Worm (Caenorhabditis elegans) whole organism, L1 larva: ENCODE measurements around the gene dmsr-5.

Experiments used
- C04F5.9 ChIP-seq: sonication (generic microtip); optimal IDR thresholded peaks from 2 replicates; lab custom pipeline; 2016; ENCODE audit warnings: missing genetic modification characterization, missing compliant biosample characterization
- C16A3.4 ChIP-seq: fragments of 150-350 bp; optimal IDR thresholded peaks from 2 replicates; lab custom pipeline; 2014; ENCODE audit warnings: missing biosample characterization, missing genetic modification characterization
- C34B4.2 ChIP-seq: sonication (generic microtip); optimal IDR thresholded peaks from 2 replicates; lab custom pipeline; 2017; ENCODE audit warnings: mild to moderate bottlenecking, missing genetic modification characterization, missing compliant biosample characterization
- Y116A8C.19 ChIP-seq: sonication (generic microtip); optimal IDR thresholded peaks from 2 replicates; lab custom pipeline; 2016; ENCODE audit warnings: missing compliant biosample characterization, missing genetic modification characterization, borderline replicate concordance
- aha-1 ChIP-seq: fragments of 150-350 bp; optimal IDR thresholded peaks from 2 replicates; lab custom pipeline; 2014; ENCODE audit warnings: missing biosample characterization, missing genetic modification characterization
- ceh-63 ChIP-seq: fragments of 200-800 bp; sonication (Bioruptor generic); optimal IDR thresholded peaks from 2 replicates; lab custom pipeline; 2018; ENCODE audit warnings: mild to moderate bottlenecking, missing genetic modification characterization, missing compliant biosample characterization
- ceh-82 ChIP-seq, 3 experiments: fragments of 150-350 bp in 1 of 3; sonication (generic microtip) in 2 of 3; optimal IDR thresholded peaks; 2 replicates each; lab custom pipeline; 2014 to 2017; ENCODE audit warnings: missing biosample characterization in 3 of 3, missing genetic modification characterization in 3 of 3
- dpl-1 ChIP-seq, 3 experiments: fragments of 150-350 bp in 2 of 3; sonication (generic microtip) in 1 of 3; optimal IDR thresholded peaks; 2 replicates each; lab custom pipeline; 2014 to 2017; ENCODE audit warnings: missing biosample characterization in 3 of 3, missing genetic modification characterization in 3 of 3, missing genetic modification reagents in 3 of 3
- dsc-1 ChIP-seq: sonication (generic microtip); optimal IDR thresholded peaks from 2 replicates; lab custom pipeline; 2016; ENCODE audit warnings: mild to moderate bottlenecking, missing genetic modification characterization, missing compliant biosample characterization
- egl-27 ChIP-seq, 2 experiments: fragments of 150-350 bp in 1 of 2; sonication (generic microtip); optimal IDR thresholded peaks; 3 replicates each; lab custom pipeline; 2017 to 2018; ENCODE audit warnings: missing biosample characterization in 2 of 2, missing genetic modification characterization in 2 of 2, missing genetic modification reagents in 2 of 2
- fkh-10 ChIP-seq: sonication (generic microtip); optimal IDR thresholded peaks from 2 replicates; lab custom pipeline; 2017; ENCODE audit warnings: missing biosample characterization, missing genetic modification reagents, missing genetic modification characterization
- fkh-4 ChIP-seq: sonication (generic microtip); optimal IDR thresholded peaks from 2 replicates; lab custom pipeline; 2016; ENCODE audit warnings: missing compliant biosample characterization, missing genetic modification characterization, borderline replicate concordance
- fkh-8 ChIP-seq: sonication (generic microtip); optimal IDR thresholded peaks from 2 replicates; lab custom pipeline; 2016; ENCODE audit warnings: mild to moderate bottlenecking, missing genetic modification characterization, missing compliant biosample characterization
- grh-1 ChIP-seq: fragments of 200-800 bp; sonication (Bioruptor generic); IDR thresholded peaks from 2 replicates; pipeline ENCODE4 v1.3.6; 2022; ENCODE audit warnings: missing genetic modification reagents, missing genetic modification characterization, missing compliant biosample characterization
- hlh-17 ChIP-seq: fragments of 200-800 bp; sonication (Bioruptor generic); optimal IDR thresholded peaks from 2 replicates; lab custom pipeline; 2018; ENCODE audit warnings: missing genetic modification characterization, mild to moderate bottlenecking, missing compliant biosample characterization, moderate library complexity, borderline replicate concordance
- hpl-2 ChIP-seq: fragments of 150-350 bp; optimal IDR thresholded peaks from 2 replicates; lab custom pipeline; 2014; ENCODE audit warnings: missing biosample characterization, missing genetic modification reagents, missing genetic modification characterization
- irx-1 ChIP-seq: sonication (generic microtip); optimal IDR thresholded peaks from 2 replicates; lab custom pipeline; 2016; ENCODE audit warnings: missing genetic modification characterization, missing compliant biosample characterization
- jun-1 ChIP-seq: fragments of 150-350 bp; optimal IDR thresholded peaks from 2 replicates; lab custom pipeline; 2014; ENCODE audit warnings: missing biosample characterization, missing genetic modification reagents, missing genetic modification characterization
- lin-13 ChIP-seq: fragments of 150-350 bp; optimal IDR thresholded peaks from 2 replicates; lab custom pipeline; 2014; ENCODE audit warnings: missing biosample characterization, missing genetic modification reagents, missing genetic modification characterization
- lin-14 ChIP-seq: fragments of 200-800 bp; sonication (Bioruptor generic); optimal IDR thresholded peaks from 2 replicates; lab custom pipeline; 2018; ENCODE audit warnings: mild to moderate bottlenecking, missing genetic modification characterization, moderate library complexity, missing compliant biosample characterization
- lin-15B ChIP-seq: fragments of 150-350 bp; sonication (generic microtip); optimal IDR thresholded peaks from 3 replicates; lab custom pipeline; 2014; ENCODE audit warnings: missing biosample characterization, missing genetic modification characterization
- lin-35 ChIP-seq, 2 experiments: fragments of 150-350 bp; optimal IDR thresholded peaks; 2 replicates each; lab custom pipeline; 2014; ENCODE audit warnings: missing biosample characterization in 2 of 2, missing genetic modification characterization in 2 of 2, missing genetic modification reagents in 2 of 2
- lin-39 ChIP-seq: fragments of 150-350 bp; optimal IDR thresholded peaks from 2 replicates; lab custom pipeline; 2014; ENCODE audit warnings: missing biosample characterization, missing genetic modification reagents, missing genetic modification characterization
- mdl-1 ChIP-seq, 2 experiments: fragments of 150-350 bp; optimal IDR thresholded peaks; 2 replicates each; lab custom pipeline; 2014 to 2017; ENCODE audit warnings: missing biosample characterization in 2 of 2, missing genetic modification characterization in 2 of 2, inconsistent platforms in 1 of 2
- mef-2 ChIP-seq: fragments of 150-350 bp; optimal IDR thresholded peaks from 2 replicates; lab custom pipeline; 2014; ENCODE audit warnings: missing biosample characterization, missing genetic modification characterization
- nhr-12 ChIP-seq: sonication (generic microtip); optimal IDR thresholded peaks from 2 replicates; lab custom pipeline; 2017; ENCODE audit warnings: missing biosample characterization, missing genetic modification characterization
- nhr-19 ChIP-seq: fragments of 200-800 bp; sonication (Bioruptor generic); conservative IDR thresholded peaks from 2 replicates; pipeline ENCODE4 v1.3.6; 2022; ENCODE audit warnings: missing genetic modification characterization, missing compliant biosample characterization
- nhr-20 ChIP-seq: sonication (generic microtip); optimal IDR thresholded peaks from 2 replicates; lab custom pipeline; 2016; ENCODE audit warnings: mild to moderate bottlenecking, missing genetic modification characterization, missing compliant biosample characterization
- nhr-28 ChIP-seq: fragments of 150-350 bp; optimal IDR thresholded peaks from 2 replicates; lab custom pipeline; 2014; ENCODE audit warnings: missing biosample characterization, missing genetic modification characterization
- nhr-76 ChIP-seq: sonication (generic microtip); optimal IDR thresholded peaks from 2 replicates; lab custom pipeline; 2017; ENCODE audit warnings: missing biosample characterization, missing genetic modification characterization
- nhr-77 ChIP-seq: fragments of 150-350 bp; optimal IDR thresholded peaks from 2 replicates; lab custom pipeline; 2014; ENCODE audit warnings: missing biosample characterization, missing genetic modification characterization
- nhr-84 ChIP-seq: sonication (generic microtip); optimal IDR thresholded peaks from 2 replicates; lab custom pipeline; 2017; ENCODE audit warnings: missing biosample characterization, missing genetic modification characterization
- nhr-85 ChIP-seq: sonication (generic microtip); peaks from one replicate; lab custom pipeline; 2016; ENCODE audit warnings: missing genetic modification characterization, inconsistent platforms, missing compliant biosample characterization
- nhr-90 ChIP-seq: sonication (generic microtip); optimal IDR thresholded peaks from 2 replicates; lab custom pipeline; 2016; ENCODE audit warnings: mild to moderate bottlenecking, missing genetic modification characterization, missing compliant biosample characterization; ENCODE audit not compliant: poor library complexity
- pag-3 ChIP-seq: sonication (generic microtip); optimal IDR thresholded peaks from 2 replicates; lab custom pipeline; 2017; ENCODE audit warnings: missing genetic modification characterization, mild to moderate bottlenecking, missing compliant biosample characterization, antibody characterized with exemption, borderline replicate concordance; ENCODE audit not compliant: insufficient read depth
- pax-3 ChIP-seq: fragments of 200-800 bp; sonication (Bioruptor generic); optimal IDR thresholded peaks from 2 replicates; lab custom pipeline; 2018; ENCODE audit warnings: mild to moderate bottlenecking, missing genetic modification characterization, moderate library complexity, missing compliant biosample characterization
- rnt-1 ChIP-seq: sonication (generic microtip); optimal IDR thresholded peaks from 2 replicates; lab custom pipeline; 2016; ENCODE audit warnings: mild to moderate bottlenecking, missing genetic modification characterization, moderate library complexity, missing compliant biosample characterization
- sox-4 ChIP-seq: sonication (generic microtip); optimal IDR thresholded peaks from 2 replicates; lab custom pipeline; 2016; ENCODE audit warnings: missing genetic modification characterization, missing compliant biosample characterization
- sptf-1 ChIP-seq: fragments of 150-350 bp; optimal IDR thresholded peaks from 2 replicates; lab custom pipeline; 2014; ENCODE audit warnings: missing biosample characterization, missing genetic modification characterization
- sup-37 ChIP-seq: fragments of 200-800 bp; sonication (Bioruptor generic); optimal IDR thresholded peaks from 2 replicates; lab custom pipeline; 2018; ENCODE audit warnings: mild to moderate bottlenecking, missing genetic modification characterization, missing compliant biosample characterization
- swsn-7 ChIP-seq: sonication (generic microtip); optimal IDR thresholded peaks from 2 replicates; lab custom pipeline; 2016; ENCODE audit warnings: missing genetic modification characterization, missing compliant biosample characterization
- xbp-1 ChIP-seq: sonication (generic microtip); optimal IDR thresholded peaks from 2 replicates; lab custom pipeline; 2016; ENCODE audit warnings: missing genetic modification characterization, missing compliant biosample characterization
- zag-1 ChIP-seq: fragments of 150-350 bp; optimal IDR thresholded peaks from 2 replicates; lab custom pipeline; 2014; ENCODE audit warnings: missing biosample characterization, missing genetic modification characterization
- ztf-11 ChIP-seq, 2 experiments: sonication (generic microtip); optimal IDR thresholded peaks; 2 replicates each; lab custom pipeline; 2016 to 2017; ENCODE audit warnings: missing genetic modification characterization in 2 of 2, missing biosample characterization in 1 of 2, missing compliant biosample characterization in 1 of 2
- ztf-4 ChIP-seq: fragments of 150-350 bp; optimal IDR thresholded peaks from 2 replicates; lab custom pipeline; 2014; ENCODE audit warnings: missing biosample characterization, missing genetic modification characterization

The dmsr-5 gene

DNA sequence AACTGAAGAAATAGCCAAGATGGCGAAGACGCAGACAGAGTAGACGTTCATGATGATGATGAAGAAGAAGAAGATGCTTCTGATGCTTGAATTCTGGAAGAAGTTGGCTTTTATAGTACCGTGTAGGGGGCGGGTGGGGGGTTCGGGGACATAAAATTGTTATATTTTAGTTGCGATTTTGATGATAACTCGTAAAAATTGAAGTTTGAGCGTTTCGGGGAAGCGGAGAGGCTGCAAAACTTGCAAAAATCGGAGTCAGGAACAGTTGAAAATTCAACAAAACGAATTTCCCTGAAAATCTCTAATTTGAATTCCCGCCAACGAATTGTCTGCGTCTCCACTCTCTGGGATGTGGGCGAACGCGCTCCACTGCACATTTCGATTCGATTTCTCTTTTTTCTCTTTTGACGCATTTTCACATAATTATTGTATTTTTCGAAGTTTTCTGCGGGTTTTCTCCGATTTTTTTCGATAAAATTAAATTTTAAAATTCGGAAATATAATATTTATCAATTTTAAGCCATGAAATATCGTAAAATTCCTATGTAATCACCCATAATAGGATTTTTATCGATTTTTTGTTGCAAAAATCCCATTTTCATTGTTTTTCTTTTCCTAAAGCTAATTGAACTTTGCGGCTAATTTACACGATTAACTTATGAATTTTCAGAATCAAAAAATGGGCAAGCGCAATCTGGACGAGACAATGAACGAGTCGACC is 12.7 kb upstream of the dmsr-5 start, which contains the start of the genes fipr-17 and Y48A6B.3 (continued):
- TF ChIP-seq lin-35 (GFP tag; optimal IDR thresholded peaks at IDR 0.05; lab: Kevin White, UChicago) (peak; percentile 100), nhr-90 (tag; lab: Kevin White, UChicago) (peak; percentile 78), nhr-76 (no peak), xbp-1 (tag; lab: Kevin White, UChicago) (peak; percentile 81), jun-1 (tag; lab: Kevin White, UChicago) (peak; percentile 77), sup-37 (GFP tag; lab: Kevin White, UChicago) (no peak), ztf-4 (tag; lab: Kevin White, UChicago) (peak; percentile 2), pag-3 (no peak), swsn-7 (peak; percentile 79), fkh-10 (GFP tag; lab: Kevin White, UChicago) (no peak), fkh-8 (peak; percentile 83), dsc-1 (tag; lab: Kevin White, UChicago) (peak; percentile 70), sptf-1 (tag; lab: Kevin White, UChicago) (no peak), ceh-63 (no peak), Y116A8C.19 (tag; lab: Kevin White, UChicago) (no peak), nhr-85 (tag; lab: Kevin White, UChicago) (peak; percentile 87), fkh-4 (tag; lab: Kevin White, UChicago) (peak; percentile 27), aha-1 (peak; percentile 58), mdl-1 (tag; optimal IDR thresholded peaks at IDR 0.05; lab: Kevin White, UChicago) (peak in 1 of 2 experiments; percentile 52), grh-1 (peak; percentile 68), mef-2 (peak; percentile 50), egl-27 (tag; optimal IDR thresholded peaks at IDR 0.05; lab: Kevin White, UChicago) (peak in 1 of 2 experiments; percentile 23), nhr-19 (peak; percentile 83), rnt-1 (peak; percentile 94), lin-15B (tag; lab: Kevin White, UChicago) (peak; percentile 95), nhr-28 (tag; lab: Kevin White, UChicago) (no peak), nhr-20 (tag; lab: Kevin White, UChicago) (peak; percentile 83), hlh-17 (GFP tag; lab: Kevin White, UChicago) (no peak), sox-4 (tag; lab: Kevin White, UChicago) (no peak), dpl-1 (GFP tag; optimal IDR thresholded peaks at IDR 0.05; lab: Kevin White, UChicago) (peak; percentile 99), C04F5.9 (peak; percentile 64), nhr-12 (tag; lab: Kevin White, UChicago) (no peak)
- TF ChIP-seq, all 84 proteins: peak for 57

DNA sequence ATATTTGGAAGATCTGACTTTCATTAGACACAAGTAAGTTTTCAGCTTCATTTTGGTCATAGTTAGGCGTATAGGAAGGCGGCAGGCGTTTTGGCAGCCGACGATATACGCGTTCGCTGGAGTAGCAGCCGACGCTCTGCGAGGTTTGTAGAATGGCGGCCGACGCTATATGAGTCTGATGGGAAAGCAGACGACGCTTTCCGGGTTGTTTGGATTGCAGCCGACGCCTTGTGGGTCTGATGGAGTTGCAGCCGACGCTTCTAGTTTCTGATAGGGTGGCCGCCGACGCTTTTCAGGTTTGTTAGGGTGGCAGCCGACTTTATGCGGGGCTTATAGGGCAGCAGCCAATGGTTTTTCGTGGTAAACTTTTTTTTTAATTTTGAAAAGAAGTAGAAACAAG is 7.8 kb upstream of the dmsr-5 start:
- TF ChIP-seq C16A3.4 (tag; lab: Kevin White, UChicago) = no peak
- TF ChIP-seq lin-14 = no peak
- TF ChIP-seq nhr-85 (tag; lab: Kevin White, UChicago) = peak; percentile 1
- no peak for TF ChIP-seq mdl-1 (tag; optimal IDR thresholded peaks at IDR 0.05; lab: Kevin White, UChicago)

DNA sequence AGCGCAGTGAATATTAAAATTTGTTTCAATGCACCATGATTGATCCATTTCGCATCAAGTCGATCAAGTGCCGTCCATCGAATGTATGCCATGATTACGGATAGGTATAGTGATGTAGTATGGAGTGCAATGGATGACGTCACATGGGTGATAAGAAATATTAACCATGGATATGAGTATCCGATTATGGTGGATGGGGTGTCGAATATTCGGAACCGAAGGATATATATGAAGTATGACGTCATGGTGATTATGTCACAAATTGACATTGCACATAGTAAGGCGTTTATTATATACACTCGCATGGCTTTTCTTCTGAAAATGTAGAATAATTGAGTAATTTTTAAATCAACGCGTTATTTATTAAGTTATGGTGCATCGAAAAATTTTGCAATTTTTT is 971 bp downstream of the dmsr-5 start:
- no peak for TF ChIP-seq pag-3
- TF ChIP-seq rnt-1 = no peak
- no peak for TF ChIP-seq zag-1
- no peak for TF ChIP-seq nhr-84 (tag; lab: Kevin White, UChicago)

DNA sequence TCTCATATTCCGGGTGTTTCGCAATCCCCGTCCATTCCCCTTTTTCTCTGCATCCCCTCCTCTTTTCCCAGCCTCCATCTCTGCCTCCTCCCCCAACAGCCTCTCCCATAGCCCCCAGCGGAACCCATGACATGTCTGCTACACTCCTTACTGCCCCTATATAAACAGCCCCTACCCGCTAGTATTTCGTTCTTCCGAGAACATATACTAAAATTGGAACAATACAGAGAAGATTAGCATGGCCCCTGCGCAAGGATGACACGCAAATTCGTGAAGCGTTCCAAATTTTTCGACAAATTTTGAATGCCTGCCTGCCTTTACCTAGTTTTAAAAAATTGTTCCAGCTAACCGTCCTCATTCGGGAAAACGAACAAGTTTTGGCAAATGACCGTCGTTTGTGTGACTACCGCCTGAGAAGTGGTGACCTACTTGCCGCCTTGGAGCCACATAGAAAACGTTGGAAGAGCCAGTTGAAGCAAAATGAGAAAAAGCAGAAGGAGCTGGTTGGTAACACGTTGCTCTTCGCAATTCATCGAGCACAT is 5.5 kb downstream of the dmsr-5 start:
- TF ChIP-seq ceh-82 (tag; optimal IDR thresholded peaks at IDR 0.05; lab: Kevin White, UChicago) = peak; percentile 96 to 98 (median 96)
- TF ChIP-seq sox-4 (tag; lab: Kevin White, UChicago) = peak; percentile 96
- TF ChIP-seq nhr-84 (tag; lab: Kevin White, UChicago) = peak; percentile 76
- TF ChIP-seq C04F5.9 = peak; percentile 88
- TF ChIP-seq nhr-85 (tag; lab: Kevin White, UChicago) = peak; percentile 97
- TF ChIP-seq lin-39 (tag; lab: Kevin White, UChicago) = peak; percentile 91
- TF ChIP-seq irx-1 (tag; lab: Kevin White, UChicago) = peak; percentile 97
- TF ChIP-seq hpl-2 = peak; percentile 91
- TF ChIP-seq mdl-1 (tag; optimal IDR thresholded peaks at IDR 0.05; lab: Kevin White, UChicago) = peak; percentile 68 to 92
- peak; percentile 88 for TF ChIP-seq mef-2
- TF ChIP-seq C34B4.2 (tag; lab: Kevin White, UChicago) = peak; percentile 38
- TF ChIP-seq pax-3 (tag; lab: Kevin White, UChicago) = peak; percentile 96
- peak in 1 of 2 experiments; percentile 95 for TF ChIP-seq ztf-11 (tag; optimal IDR thresholded peaks at IDR 0.05; lab: Kevin White, UChicago)
- TF ChIP-seq nhr-19 = peak; percentile 98
- peak; percentile 97 for TF ChIP-seq jun-1 (tag; lab: Kevin White, UChicago)
- peak; percentile 93 for TF ChIP-seq lin-13 (GFP tag; lab: Kevin White, UChicago)
- TF ChIP-seq pag-3 = peak; percentile 75
- peak; percentile 95 for TF ChIP-seq nhr-77
